Worm (Caenorhabditis elegans): Measurements from ENCODE around the gene crn-2.

DNA sequence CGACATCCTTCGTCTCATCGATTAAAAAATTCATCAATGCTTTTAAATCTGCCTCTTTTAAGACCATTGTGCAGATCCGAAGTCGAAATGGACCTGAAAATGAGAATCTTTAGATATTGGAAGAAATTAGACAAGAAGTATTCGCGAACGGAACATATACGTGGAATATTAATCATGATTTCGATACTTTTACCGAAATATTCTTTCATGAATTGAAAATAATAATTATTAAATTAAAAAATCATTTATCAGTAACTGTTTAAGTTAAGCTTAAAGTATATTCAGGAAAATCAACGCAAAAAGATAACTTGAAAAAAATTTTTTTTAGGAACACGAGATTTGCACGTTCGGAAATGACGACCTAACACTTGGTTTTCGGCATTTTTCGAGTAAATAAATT lies 6.8 kb downstream of the crn-2 start, which contains the start of gene CD4.8:
- TF ChIP-seq nhr-10 (tag; optimal IDR thresholded peaks at IDR 0.05) (no peak), blmp-1 (tag; optimal IDR thresholded peaks at IDR 0.05; ENCODE audit: insufficient read depth) (no peak)
